Fruit fly (Drosophila melanogaster) whole organism, embryonic: Measurements from ENCODE around the gene CG12546.
A peak's percentile ranks its signal among the peaks of the same experiment; 100 is the strongest.

Source experiments
- ATbp ChIP-seq: fragments of 200-800 bp; sonication (Bioruptor generic); optimal IDR thresholded peaks from 2 replicates; lab custom pipeline; 2017; ENCODE audit warnings: missing biosample characterization, mild to moderate bottlenecking, missing genetic modification characterization, missing genetic modification reagents
- Bgb ChIP-seq: fragments of 200-800 bp; sonication (Bioruptor generic); IDR thresholded peaks from 2 replicates; pipeline ENCODE4 v1.3.6; 2022; ENCODE audit warnings: missing biosample characterization, missing genetic modification characterization; ENCODE audit not compliant: partially characterized antibody
- Blimp-1 ChIP-seq: fragments of 200-800 bp; sonication (Bioruptor generic); optimal IDR thresholded peaks from 3 replicates; lab custom pipeline; 2018; ENCODE audit warnings: missing biosample characterization, missing genetic modification characterization, mild to moderate bottlenecking, moderate library complexity, missing genetic modification reagents
- Bteb2 ChIP-seq: fragments of 200-800 bp; sonication (Bioruptor generic); optimal IDR thresholded peaks from 2 replicates; lab custom pipeline; 2016; ENCODE audit warnings: missing biosample characterization, missing genetic modification characterization
- CG10959 ChIP-seq: fragments of 200-800 bp; sonication (Bioruptor generic); IDR thresholded peaks from 2 replicates; pipeline ENCODE4 v1.3.6; 2022; ENCODE audit warnings: missing biosample characterization, missing genetic modification characterization
- CG10979 ChIP-seq: fragments of 200-800 bp; sonication (Bioruptor generic); optimal IDR thresholded peaks from 2 replicates; lab custom pipeline; 2018; ENCODE audit warnings: missing biosample characterization, mild to moderate bottlenecking, missing genetic modification characterization, moderate library complexity
- CG13775 ChIP-seq: fragments of 200-800 bp; sonication (Bioruptor generic); optimal IDR thresholded peaks from 3 replicates; lab custom pipeline; 2017; ENCODE audit warnings: missing biosample characterization, mild to moderate bottlenecking, missing genetic modification characterization
- CG15269 ChIP-seq: fragments of 200-800 bp; sonication (Bioruptor generic); optimal IDR thresholded peaks from 2 replicates; lab custom pipeline; 2018; ENCODE audit warnings: missing biosample characterization, mild to moderate bottlenecking, missing genetic modification characterization, moderate library complexity
- CG1529 ChIP-seq: fragments of 200-800 bp; sonication (Bioruptor generic); optimal IDR thresholded peaks from 3 replicates; lab custom pipeline; 2018; ENCODE audit warnings: missing biosample characterization, missing genetic modification characterization
- CG1602 ChIP-seq: fragments of 200-800 bp; sonication (Bioruptor generic); optimal IDR thresholded peaks from 3 replicates; lab custom pipeline; 2016; ENCODE audit warnings: missing biosample characterization, missing genetic modification characterization
- CG1603 ChIP-seq: fragments of 200-800 bp; sonication (Bioruptor generic); optimal IDR thresholded peaks from 2 replicates; lab custom pipeline; 2019; ENCODE audit warnings: missing biosample characterization, mild to moderate bottlenecking, missing genetic modification characterization, moderate library complexity
- CG17802 ChIP-seq: fragments of 200-800 bp; sonication (Bioruptor generic); optimal IDR thresholded peaks from 2 replicates; lab custom pipeline; 2018; ENCODE audit warnings: missing biosample characterization, mild to moderate bottlenecking, missing genetic modification characterization, moderate library complexity
- CG18764 ChIP-seq: fragments of 200-800 bp; sonication (Bioruptor generic); optimal IDR thresholded peaks from 3 replicates; lab custom pipeline; 2016; ENCODE audit warnings: missing biosample characterization, missing genetic modification characterization
- CG2199 ChIP-seq: fragments of 200-800 bp; sonication (Bioruptor generic); IDR thresholded peaks from 3 replicates; pipeline ENCODE4 v1.3.6; 2022; ENCODE audit warnings: missing biosample characterization, missing genetic modification characterization
- CG2678 ChIP-seq: fragments of 200-800 bp; sonication (Bioruptor generic); optimal IDR thresholded peaks from 3 replicates; lab custom pipeline; 2019; ENCODE audit warnings: missing biosample characterization, mild to moderate bottlenecking, missing genetic modification characterization, moderate library complexity
- CG4820 ChIP-seq: fragments of 200-800 bp; sonication (Bioruptor generic); optimal IDR thresholded peaks from 3 replicates; lab custom pipeline; 2016; ENCODE audit warnings: missing biosample characterization, missing genetic modification characterization
- CG4854 ChIP-seq: fragments of 200-800 bp; sonication (Bioruptor generic); optimal IDR thresholded peaks from 2 replicates; lab custom pipeline; 2016; ENCODE audit warnings: missing biosample characterization, missing genetic modification characterization, inconsistent platforms
- CG7963 ChIP-seq: fragments of 200-800 bp; sonication (Bioruptor generic); IDR thresholded peaks from 3 replicates; pipeline ENCODE4 v1.3.6; 2022; ENCODE audit warnings: missing biosample characterization, missing genetic modification characterization; ENCODE audit not compliant: partially characterized antibody
- CG8765 ChIP-seq: fragments of 200-800 bp; sonication (Bioruptor generic); IDR thresholded peaks from 2 replicates; pipeline ENCODE4 v1.3.6; 2022; ENCODE audit warnings: missing biosample characterization, missing genetic modification characterization
- CG9797 ChIP-seq: fragments of 200-800 bp; sonication (Bioruptor generic); optimal IDR thresholded peaks from 3 replicates; lab custom pipeline; 2018; ENCODE audit warnings: missing biosample characterization, mild to moderate bottlenecking, missing genetic modification characterization
- CoRest ChIP-seq: fragments of 200-800 bp; sonication (Bioruptor generic); optimal IDR thresholded peaks from 3 replicates; lab custom pipeline; 2018; ENCODE audit warnings: missing biosample characterization, mild to moderate bottlenecking, missing genetic modification characterization, moderate library complexity
- Dad ChIP-seq: fragments of 200-800 bp; sonication (Bioruptor generic); optimal IDR thresholded peaks from 3 replicates; lab custom pipeline; 2016; ENCODE audit warnings: missing biosample characterization, missing genetic modification characterization
- Ets65A ChIP-seq: fragments of 200-800 bp; sonication (Bioruptor generic); peaks from one replicate; lab custom pipeline; 2016; ENCODE audit warnings: missing biosample characterization, missing genetic modification characterization
- HHEX ChIP-seq: fragments of 200-800 bp; sonication (Bioruptor generic); optimal IDR thresholded peaks from 3 replicates; lab custom pipeline; 2017; ENCODE audit warnings: missing biosample characterization, mild to moderate bottlenecking, missing genetic modification characterization, missing genetic modification reagents
- HLH54F ChIP-seq: fragments of 200-800 bp; sonication (Bioruptor generic); optimal IDR thresholded peaks from 3 replicates; lab custom pipeline; 2016; ENCODE audit warnings: missing biosample characterization, missing genetic modification characterization
- Hr51 ChIP-seq, 2 experiments: fragments of 200-800 bp; sonication (Bioruptor generic); optimal IDR thresholded peaks; 2 replicates in 1 of 2; 3 replicates in 1 of 2; lab custom pipeline; 2016 to 2018; ENCODE audit warnings: missing biosample characterization in 2 of 2, missing genetic modification characterization in 2 of 2, mild to moderate bottlenecking in 1 of 2, moderate library complexity in 1 of 2
- NfI ChIP-seq: fragments of 200-800 bp; sonication (Bioruptor generic); optimal IDR thresholded peaks from 3 replicates; lab custom pipeline; 2018; ENCODE audit warnings: missing biosample characterization, mild to moderate bottlenecking, missing genetic modification characterization, moderate library complexity
- ac ChIP-seq: fragments of 200-800 bp; sonication (Bioruptor generic); optimal IDR thresholded peaks from 3 replicates; lab custom pipeline; 2017; ENCODE audit warnings: missing biosample characterization, mild to moderate bottlenecking, missing genetic modification characterization
- ap ChIP-seq: fragments of 200-800 bp; sonication (Bioruptor generic); IDR thresholded peaks from 2 replicates; pipeline ENCODE4 v1.3.6; 2022; ENCODE audit warnings: missing biosample characterization, missing genetic modification characterization
- bcd ChIP-seq: fragments of 200-800 bp; sonication (Bioruptor generic); optimal IDR thresholded peaks from 2 replicates; lab custom pipeline; 2017; ENCODE audit warnings: missing biosample characterization, mild to moderate bottlenecking, missing genetic modification characterization
- cas ChIP-seq: fragments of 200-800 bp; sonication (Bioruptor generic); IDR thresholded peaks from 2 replicates; pipeline ENCODE4 v1.3.6; 2022; ENCODE audit warnings: missing biosample characterization, missing genetic modification characterization
- grau ChIP-seq: fragments of 200-800 bp; optimal IDR thresholded peaks from 3 replicates; lab custom pipeline; 2019; ENCODE audit warnings: missing biosample characterization, mild to moderate bottlenecking, missing genetic modification characterization, moderate library complexity
- otp ChIP-seq: fragments of 200-800 bp; sonication (Bioruptor generic); IDR thresholded peaks from 3 replicates; pipeline ENCODE4, ENCODE4 v1.3.6; 2022; ENCODE audit warnings: missing biosample characterization, missing genetic modification characterization
- scrt ChIP-seq: fragments of 200-800 bp; sonication (Bioruptor generic); optimal IDR thresholded peaks from 2 replicates; lab custom pipeline; 2018; ENCODE audit warnings: missing biosample characterization, mild to moderate bottlenecking, missing genetic modification characterization, moderate library complexity
- sd ChIP-seq: fragments of 200-800 bp; sonication (Bioruptor generic); optimal IDR thresholded peaks from 3 replicates; lab custom pipeline; 2018; ENCODE audit warnings: missing biosample characterization, mild to moderate bottlenecking, missing genetic modification characterization, moderate library complexity
- sens ChIP-seq: fragments of 200-800 bp; sonication (Bioruptor generic); peaks from one replicate; lab custom pipeline; 2016; ENCODE audit warnings: missing biosample characterization, missing genetic modification characterization
- seq ChIP-seq: fragments of 200-800 bp; sonication (Bioruptor generic); IDR thresholded peaks from 2 replicates; pipeline ENCODE4 v1.3.6; 2022; ENCODE audit warnings: missing biosample characterization, missing genetic modification characterization
- sisA ChIP-seq: fragments of 200-800 bp; sonication (Bioruptor generic); IDR thresholded peaks from 2 replicates; pipeline ENCODE4 v1.3.6; 2022; ENCODE audit warnings: missing biosample characterization, missing genetic modification characterization
- slou ChIP-seq: fragments of 200-800 bp; sonication (Bioruptor generic); optimal IDR thresholded peaks from 3 replicates; lab custom pipeline; 2016; ENCODE audit warnings: missing biosample characterization, missing genetic modification characterization
- stwl ChIP-seq: fragments of 200-800 bp; sonication (Bioruptor generic); optimal IDR thresholded peaks from 3 replicates; lab custom pipeline; 2018; ENCODE audit warnings: missing biosample characterization, mild to moderate bottlenecking, missing genetic modification characterization, moderate library complexity

Gene CG12546

dm6 chr3L:22665110-22665509 is 28.5 kb downstream of the CG12546 start (continued):
- no peak for TF ChIP-seq ac (GFP tag; lab: Kevin White, UChicago)
- TF ChIP-seq ap (GFP tag; lab: Robert Waterston, UW), result no peak
- TF ChIP-seq CG15269, result peak; percentile 28
- no peak for TF ChIP-seq cas (GFP tag; lab: Robert Waterston, UW)
- peak; percentile 19 for TF ChIP-seq CG1602 (GFP tag; lab: Kevin White, UChicago)
- TF ChIP-seq CG13775 (GFP tag; lab: Kevin White, UChicago), result peak; percentile 3
- TF ChIP-seq CG7963 (GFP tag; lab: Robert Waterston, UW), result no peak
- no peak for TF ChIP-seq CG10979 (tag; lab: Kevin White, UChicago)
- TF ChIP-seq CG18764 (GFP tag; lab: Kevin White, UChicago), result no peak
- no peak for TF ChIP-seq scrt (GFP tag; lab: Kevin White, UChicago)
- TF ChIP-seq Dad (GFP tag; lab: Kevin White, UChicago), result no peak
- no peak for TF ChIP-seq slou (GFP tag; lab: Kevin White, UChicago)
- TF ChIP-seq stwl, result no peak
- TF ChIP-seq sens (GFP tag; lab: Kevin White, UChicago), result peak; percentile 87
- peak; percentile 42 for TF ChIP-seq CG2678 (tag; lab: Kevin White, UChicago)
- peak; percentile 62 for TF ChIP-seq CG1603 (tag; lab: Kevin White, UChicago)
- TF ChIP-seq Blimp-1 (GFP tag; lab: Kevin White, UChicago), result peak; percentile 40
- TF ChIP-seq HHEX (GFP tag; lab: Kevin White, UChicago), result peak; percentile 13
- peak; percentile 92 for TF ChIP-seq Ets65A (GFP tag; lab: Kevin White, UChicago)
- peak; percentile 37 for TF ChIP-seq CG4820 (GFP tag; lab: Kevin White, UChicago)
- TF ChIP-seq CG8765, result peak; percentile 24; the same call in 1 of the 2 replicates
- no peak for TF ChIP-seq CG2199 (GFP tag; lab: Robert Waterston, UW)

dm6 chr3L:22652425-22652824 is 41.2 kb downstream of the CG12546 start, which contains the start of gene CG33772:
CG33772 (minus strand) TSS chr3L:22652525.
- TF ChIP-seq seq, result no peak
- TF ChIP-seq CG4854 (GFP tag; lab: Kevin White, UChicago), result no peak
- no peak for TF ChIP-seq NfI
- TF ChIP-seq bcd (GFP tag; lab: Kevin White, UChicago), result no peak
- no peak for TF ChIP-seq Bgb (GFP tag; lab: Robert Waterston, UW)
- TF ChIP-seq HLH54F (GFP tag; lab: Kevin White, UChicago), result no peak
- TF ChIP-seq CG9797 (GFP tag; lab: Kevin White, UChicago), result no peak
- no peak for TF ChIP-seq Hr51 (GFP tag; optimal IDR thresholded peaks at IDR 0.05; lab: Kevin White, UChicago)
- no peak for TF ChIP-seq grau (tag; lab: Kevin White, UChicago)
- no peak for TF ChIP-seq sisA (GFP tag; lab: Robert Waterston, UW)
- TF ChIP-seq CG1529 (GFP tag; lab: Kevin White, UChicago), result no peak
- TF ChIP-seq otp (GFP tag; lab: Robert Waterston, UW), result no peak
- no peak for TF ChIP-seq ATbp (GFP tag; lab: Kevin White, UChicago)
- no peak for TF ChIP-seq CG17802 (tag; lab: Kevin White, UChicago)
- no peak for TF ChIP-seq CG2199 (GFP tag; lab: Robert Waterston, UW)

DNA sequence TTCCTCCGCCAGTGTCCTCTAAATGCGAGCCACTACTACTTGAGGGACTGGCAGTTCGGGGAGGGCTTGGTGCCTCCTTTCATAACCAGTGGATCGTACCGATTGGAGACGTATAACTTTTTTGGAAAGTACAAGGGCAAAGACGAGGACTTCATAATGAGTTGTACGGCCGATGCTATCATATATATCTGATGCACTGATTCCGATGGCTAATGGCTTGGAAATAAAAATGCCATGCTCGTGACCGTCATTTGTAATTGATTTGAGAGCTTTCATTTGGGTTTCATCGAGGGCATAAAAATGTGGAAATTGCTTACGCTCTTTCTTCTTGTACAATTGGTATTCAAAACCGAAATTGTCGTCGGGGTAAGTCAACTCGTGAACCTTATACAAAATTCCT is 44.5 kb downstream of the CG12546 start, which contains the start of gene CG33771:
CG33771 (plus strand) TSS at position 301 of the 400 bp plus-strand sequence.
- TF ChIP-seq sd, result no peak
- TF ChIP-seq CG10959 (GFP tag; lab: Robert Waterston, UW), result no peak
- TF ChIP-seq Bteb2 (GFP tag; lab: Kevin White, UChicago), result no peak
- no peak for TF ChIP-seq CoRest (tag; lab: Kevin White, UChicago)
- TF ChIP-seq, all 482 proteins: peak for 0
